Worm (Caenorhabditis elegans) whole organism, late embryonic: Measurements from ENCODE around the gene C05G5.3.

Experiments
- F13H6.1 ChIP-seq: sonication (generic microtip); optimal IDR thresholded peaks from 2 replicates; lab custom pipeline; 2016; ENCODE audit warnings: missing genetic modification characterization, missing compliant biosample characterization
- K02D7.2 ChIP-seq: sonication (generic microtip); optimal IDR thresholded peaks from 2 replicates; lab custom pipeline; 2017; ENCODE audit warnings: mild to moderate bottlenecking, missing genetic modification characterization, missing compliant biosample characterization
- ahr-1 ChIP-seq: sonication (generic microtip); optimal IDR thresholded peaks from 2 replicates; lab custom pipeline; 2016; ENCODE audit warnings: missing genetic modification characterization, missing compliant biosample characterization
- ceh-19 ChIP-seq: fragments of 200-800 bp; sonication (Bioruptor generic); optimal IDR thresholded peaks from 2 replicates; lab custom pipeline; 2018; ENCODE audit warnings: mild to moderate bottlenecking, missing genetic modification characterization, missing compliant biosample characterization
- ceh-24 ChIP-seq: sonication (generic microtip); optimal IDR thresholded peaks from 2 replicates; lab custom pipeline; 2016; ENCODE audit warnings: mild to moderate bottlenecking, missing genetic modification characterization, missing compliant biosample characterization
- ceh-31 ChIP-seq: sonication (generic microtip); optimal IDR thresholded peaks from 2 replicates; lab custom pipeline; 2016; ENCODE audit warnings: missing genetic modification characterization, missing compliant biosample characterization
- ceh-48 ChIP-seq: sonication (generic microtip); optimal IDR thresholded peaks from 2 replicates; lab custom pipeline; 2016; ENCODE audit warnings: missing genetic modification characterization, inconsistent platforms, missing compliant biosample characterization
- ceh-6 ChIP-seq: fragments of 200-800 bp; sonication (Bioruptor generic); optimal IDR thresholded peaks from 2 replicates; lab custom pipeline; 2018; ENCODE audit warnings: mild to moderate bottlenecking, missing genetic modification characterization, missing compliant biosample characterization
- dmd-4 ChIP-seq: sonication (generic microtip); optimal IDR thresholded peaks from 2 replicates; lab custom pipeline; 2016; ENCODE audit warnings: borderline replicate concordance, missing genetic modification characterization, missing compliant biosample characterization
- dve-1 ChIP-seq: sonication (generic microtip); optimal IDR thresholded peaks from 2 replicates; lab custom pipeline; 2017; ENCODE audit warnings: antibody characterized with exemption, mild to moderate bottlenecking, missing genetic modification characterization, missing compliant biosample characterization
- elt-2 ChIP-seq: sonication (generic microtip); optimal IDR thresholded peaks from 2 replicates; lab custom pipeline; 2016; ENCODE audit warnings: missing genetic modification reagents, missing genetic modification characterization, missing compliant biosample characterization
- eyg-1 ChIP-seq: sonication (generic microtip); optimal IDR thresholded peaks from 2 replicates; lab custom pipeline; 2016; ENCODE audit warnings: missing genotype, missing genetic modification characterization, missing compliant biosample characterization
- gmeb-2 ChIP-seq: sonication (generic microtip); optimal IDR thresholded peaks from 2 replicates; lab custom pipeline; 2016; ENCODE audit warnings: missing genetic modification characterization, inconsistent platforms, missing compliant biosample characterization
- hlh-13 ChIP-seq: fragments of 200-800 bp; sonication (Bioruptor generic); optimal IDR thresholded peaks from 2 replicates; lab custom pipeline; 2018; ENCODE audit warnings: mild to moderate bottlenecking, missing genetic modification characterization, missing compliant biosample characterization
- mec-3 ChIP-seq: sonication (generic microtip); optimal IDR thresholded peaks from 2 replicates; lab custom pipeline; 2016; ENCODE audit warnings: borderline replicate concordance, missing genetic modification characterization, missing compliant biosample characterization
- nhr-11 ChIP-seq: fragments of 150-350 bp; optimal IDR thresholded peaks from 2 replicates; lab custom pipeline; 2014; ENCODE audit warnings: missing biosample characterization, missing genetic modification characterization
- nhr-232 ChIP-seq: sonication (generic microtip); optimal IDR thresholded peaks from 2 replicates; lab custom pipeline; 2016; ENCODE audit warnings: missing genetic modification characterization, missing compliant biosample characterization
- odd-2 ChIP-seq: sonication (generic microtip); optimal IDR thresholded peaks from 2 replicates; lab custom pipeline; 2017; ENCODE audit warnings: antibody characterized with exemption, mild to moderate bottlenecking, missing genetic modification characterization, missing compliant biosample characterization
- pat-9 ChIP-seq: fragments of 200-800 bp; sonication (Bioruptor generic); optimal IDR thresholded peaks from 2 replicates; lab custom pipeline; 2018; ENCODE audit warnings: mild to moderate bottlenecking, missing genetic modification characterization, moderate library complexity, missing compliant biosample characterization
- pax-1 ChIP-seq: fragments of 150-350 bp; optimal IDR thresholded peaks from 2 replicates; lab custom pipeline; 2014; ENCODE audit warnings: missing biosample characterization, missing genetic modification characterization
- pha-2 ChIP-seq: sonication (generic microtip); optimal IDR thresholded peaks from 2 replicates; lab custom pipeline; 2017; ENCODE audit warnings: mild to moderate bottlenecking, missing genetic modification characterization, missing compliant biosample characterization
- pros-1 ChIP-seq: fragments of 150-350 bp; optimal IDR thresholded peaks from 2 replicates; lab custom pipeline; 2014; ENCODE audit warnings: missing biosample characterization, missing genetic modification reagents, missing genetic modification characterization
- sox-2 ChIP-seq: fragments of 200-800 bp; sonication (Bioruptor generic); IDR thresholded peaks from 2 replicates; pipeline ENCODE4 v1.3.6; 2022; ENCODE audit warnings: missing genetic modification reagents, missing genetic modification characterization, missing compliant biosample characterization
- syd-9 ChIP-seq: sonication (generic microtip); optimal IDR thresholded peaks from 2 replicates; lab custom pipeline; 2016; ENCODE audit warnings: mild to moderate bottlenecking, missing genetic modification characterization, moderate library complexity, missing compliant biosample characterization
- tbx-2 ChIP-seq: sonication (generic microtip); optimal IDR thresholded peaks from 2 replicates; lab custom pipeline; 2016; ENCODE audit warnings: missing genetic modification characterization, missing compliant biosample characterization
- unc-3 ChIP-seq, 2 experiments: fragments of 200-800 bp in 1 of 2; sonication (Bioruptor generic) in 1 of 2; sonication (generic microtip) in 1 of 2; conservative IDR thresholded peaks in 1 of 2; optimal IDR thresholded peaks in 1 of 2; 2 replicates each; pipeline versions ENCODE4 v1.3.6 to Lab custom; 2016 to 2022; ENCODE audit warnings: missing compliant biosample characterization in 2 of 2, missing genetic modification characterization in 2 of 2, missing genetic modification reagents in 1 of 2
- unc-42 ChIP-seq: sonication (generic microtip); optimal IDR thresholded peaks from 2 replicates; lab custom pipeline; 2016; ENCODE audit warnings: missing genotype, missing genetic modification characterization, missing compliant biosample characterization
- unc-55 ChIP-seq: sonication (generic microtip); optimal IDR thresholded peaks from 2 replicates; lab custom pipeline; 2017; ENCODE audit warnings: missing biosample characterization, missing genetic modification reagents, missing genetic modification characterization
- unc-86 ChIP-seq: sonication (generic microtip); optimal IDR thresholded peaks from 2 replicates; lab custom pipeline; 2016; ENCODE audit warnings: missing genetic modification characterization, missing compliant biosample characterization
- ztf-16 ChIP-seq: sonication (generic microtip); optimal IDR thresholded peaks from 2 replicates; lab custom pipeline; 2017; ENCODE audit warnings: missing genetic modification characterization, missing compliant biosample characterization

Gene C05G5.3

DNA sequence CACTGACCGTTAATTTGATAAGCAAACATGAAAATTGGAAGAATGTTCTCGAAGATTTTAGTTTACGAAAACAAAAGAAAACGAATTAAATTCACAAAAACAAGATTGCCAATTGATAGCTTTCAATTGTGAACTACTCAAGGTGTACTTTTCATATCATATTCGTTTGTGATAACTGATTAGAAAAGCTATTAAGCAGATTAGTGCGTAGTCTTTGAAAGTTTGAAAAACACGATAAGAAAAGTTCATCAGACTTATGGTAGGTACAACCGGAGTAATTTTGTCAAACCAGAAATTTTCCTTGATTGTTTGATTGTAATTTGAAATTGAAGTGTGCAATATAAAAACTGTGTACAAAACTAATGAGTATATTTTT is 35.7 kb upstream of the C05G5.3 start:
- TF ChIP-seq ceh-48 (tag; lab: Kevin White, UChicago) (no peak), pros-1 (tag; lab: Kevin White, UChicago) (no peak), unc-55 (GFP tag; lab: Kevin White, UChicago) (no peak), hlh-13 (GFP tag; lab: Kevin White, UChicago) (no peak), ceh-24 (no peak), sox-2 (no peak)

DNA sequence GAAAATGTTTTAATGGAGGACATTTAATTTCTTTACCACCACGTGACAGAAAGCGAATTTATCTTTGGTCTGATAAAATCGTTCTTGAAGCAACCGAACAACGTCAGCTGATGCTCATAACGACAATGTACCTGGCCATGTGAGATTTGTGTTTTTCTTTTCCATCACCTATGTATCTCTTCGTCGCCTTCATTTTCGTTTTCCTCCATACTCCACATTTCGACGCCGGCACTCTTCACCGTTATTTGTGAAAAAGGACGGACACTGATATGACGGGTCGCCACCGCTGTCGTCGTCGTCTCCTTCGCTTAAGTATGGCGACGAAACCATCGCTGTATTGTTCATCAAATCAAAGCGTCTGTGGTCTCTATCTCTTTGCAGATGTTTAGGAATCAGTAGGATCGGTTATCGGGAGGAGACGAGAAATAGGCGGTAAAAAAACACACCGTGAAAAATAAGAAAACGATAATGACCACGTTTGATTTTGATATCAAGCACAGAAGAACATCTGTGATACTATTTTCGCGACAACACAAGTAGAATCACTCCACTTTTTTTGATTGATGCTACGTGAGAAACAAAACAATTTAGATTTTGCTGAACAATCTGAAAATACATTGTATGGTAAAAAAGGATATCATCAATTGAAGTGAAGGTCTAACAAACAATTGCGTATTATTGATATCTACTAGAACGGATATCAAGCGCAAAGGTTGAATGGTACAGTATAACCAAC is 35.2 kb upstream of the C05G5.3 start:
- TF ChIP-seq elt-2 (tag; lab: Kevin White, UChicago) (no peak), unc-55 (GFP tag; lab: Kevin White, UChicago) (no peak), ceh-24 (no peak), gmeb-2 (no peak), ceh-6 (GFP tag; lab: Kevin White, UChicago) (no peak), mec-3 (no peak), ztf-16 (tag; lab: Kevin White, UChicago) (no peak), tbx-2 (tag; lab: Kevin White, UChicago) (no peak), unc-3 (GFP tag; conservative IDR thresholded peaks at IDR 0.05; lab: Robert Waterston, UW) (no peak), unc-3 (tag; optimal IDR thresholded peaks at IDR 0.05; lab: Kevin White, UChicago) (no peak), syd-9 (tag; lab: Kevin White, UChicago) (no peak), ceh-19 (GFP tag; lab: Kevin White, UChicago) (no peak), ahr-1 (no peak), dmd-4 (tag; lab: Kevin White, UChicago) (no peak), unc-86 (tag; lab: Kevin White, UChicago) (no peak)

DNA sequence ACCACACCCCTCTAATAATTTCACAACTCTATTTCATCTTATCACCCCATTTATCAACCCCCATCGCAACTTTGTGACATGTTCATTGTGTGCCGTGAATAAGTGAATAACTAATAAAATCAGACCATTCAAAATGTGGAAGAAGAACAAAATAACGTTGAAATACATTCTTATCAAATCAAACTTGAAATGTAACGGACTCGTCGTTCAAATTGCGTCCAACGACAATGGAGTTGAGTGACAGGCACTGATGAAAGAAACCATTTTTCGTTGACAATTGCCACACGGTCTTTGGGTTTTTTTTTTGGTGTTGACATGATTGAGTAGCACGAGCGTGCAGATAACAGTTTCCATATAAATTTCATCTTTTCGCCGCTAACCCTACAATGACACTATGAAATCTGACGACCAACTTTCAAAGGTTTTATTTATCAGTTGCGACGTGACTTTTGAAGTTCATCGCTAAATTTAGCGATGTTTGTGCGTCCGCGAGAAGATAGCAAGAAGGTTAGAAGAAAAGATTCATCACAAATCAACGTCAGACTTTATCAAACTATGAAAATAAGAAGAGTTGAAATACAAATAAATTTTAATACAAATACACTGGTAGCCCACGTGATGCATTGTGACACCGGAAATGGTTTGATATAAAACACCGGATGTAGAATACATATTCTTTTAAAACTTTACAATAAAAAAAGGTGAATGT is 31.8 kb upstream of the C05G5.3 start:
- TF ChIP-seq pha-2 (tag; lab: Kevin White, UChicago) (no peak), nhr-11 (tag; lab: Kevin White, UChicago) (no peak), unc-3 (GFP tag; conservative IDR thresholded peaks at IDR 0.05; lab: Robert Waterston, UW) (no peak), unc-3 (tag; optimal IDR thresholded peaks at IDR 0.05; lab: Kevin White, UChicago) (no peak), pax-1 (tag; lab: Kevin White, UChicago) (no peak), eyg-1 (tag; lab: Kevin White, UChicago) (no peak), F13H6.1 (no peak)

DNA sequence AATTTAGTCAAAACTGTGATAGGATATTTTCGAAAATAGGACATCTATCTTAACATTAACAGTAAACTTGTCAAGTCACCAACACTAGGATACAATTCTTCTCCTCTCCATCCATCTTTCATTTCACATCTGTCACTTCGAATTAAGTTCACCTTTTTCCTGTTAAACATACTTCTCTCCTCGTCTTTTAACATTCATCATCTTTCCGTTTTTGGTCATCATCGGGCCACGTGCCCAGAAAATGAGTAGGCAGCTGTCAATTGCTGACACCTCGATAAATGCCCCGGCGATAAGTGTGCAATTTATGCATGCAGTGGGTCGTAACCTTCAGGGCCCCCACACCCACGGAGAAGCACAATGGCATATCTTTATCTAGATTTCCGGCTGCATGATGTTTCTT is 28.4 kb upstream of the C05G5.3 start:
- TF ChIP-seq pat-9 (tag; lab: Kevin White, UChicago), result no peak
- TF ChIP-seq nhr-11 (tag; lab: Kevin White, UChicago), result no peak
- TF ChIP-seq pha-2 (tag; lab: Kevin White, UChicago), result no peak
- no peak for TF ChIP-seq K02D7.2 (tag; lab: Kevin White, UChicago)
- no peak for TF ChIP-seq ztf-16 (tag; lab: Kevin White, UChicago)
- peak; percentile 48 for TF ChIP-seq unc-55 (GFP tag; lab: Kevin White, UChicago)
- no peak for TF ChIP-seq nhr-232 (tag; lab: Kevin White, UChicago)
- no peak for TF ChIP-seq hlh-13 (GFP tag; lab: Kevin White, UChicago)
- no peak for TF ChIP-seq dve-1 (tag; lab: Kevin White, UChicago)

DNA sequence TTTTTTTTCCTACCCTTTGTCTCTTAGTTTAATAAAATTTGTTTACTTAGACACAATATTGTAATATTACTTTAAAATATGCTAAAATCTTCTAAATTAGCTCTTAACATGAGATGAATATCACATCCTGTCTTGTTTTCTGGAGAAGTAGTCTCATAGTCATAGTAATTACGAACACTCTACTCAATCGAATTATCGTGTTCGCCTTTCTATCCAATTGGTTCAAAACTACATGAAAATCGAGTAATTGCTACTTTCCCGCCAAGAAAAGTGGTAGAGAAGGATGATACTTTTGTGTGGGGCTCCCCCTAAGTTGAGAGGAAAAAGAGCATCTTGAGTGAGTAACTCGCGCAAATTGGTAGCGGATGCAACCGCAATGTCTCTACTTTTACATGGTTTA is 26.3 kb upstream of the C05G5.3 start:
- TF ChIP-seq ceh-31, result peak; percentile 22
- peak; percentile 78 for TF ChIP-seq unc-42
- no peak for TF ChIP-seq odd-2
